Fruit fly (Drosophila melanogaster) whole organism, prepupa: ENCODE data around the gene CapaR.

Experiments used
- Blimp-1 ChIP-seq: fragments of 200-800 bp; sonication (Bioruptor generic); optimal IDR thresholded peaks from 3 replicates; lab custom pipeline; 2017; ENCODE audit warnings: missing biosample characterization, missing genetic modification characterization, mild to moderate bottlenecking, moderate library complexity, missing genetic modification reagents
- CG10669 ChIP-seq: fragments of 200-800 bp; sonication (Bioruptor generic); optimal IDR thresholded peaks from 3 replicates; lab custom pipeline; 2018; ENCODE audit warnings: missing biosample characterization, mild to moderate bottlenecking, missing genetic modification characterization, moderate library complexity
- CG11294 ChIP-seq: fragments of 200-800 bp; sonication (Bioruptor generic); IDR thresholded peaks from 2 replicates; pipeline ENCODE4 v1.3.6; 2022; ENCODE audit warnings: missing biosample characterization, missing genetic modification characterization
- CG11902 ChIP-seq: fragments of 200-800 bp; sonication (Bioruptor generic); optimal IDR thresholded peaks from 3 replicates; lab custom pipeline; 2016; ENCODE audit warnings: missing biosample characterization, missing genetic modification characterization
- CG16779 ChIP-seq: fragments of 200-800 bp; sonication (Bioruptor generic); optimal IDR thresholded peaks from 3 replicates; lab custom pipeline; 2017; ENCODE audit warnings: missing biosample characterization, mild to moderate bottlenecking, missing genetic modification characterization
- CG3032 ChIP-seq: fragments of 200-800 bp; optimal IDR thresholded peaks from 2 replicates; lab custom pipeline; 2019; ENCODE audit warnings: missing biosample characterization, mild to moderate bottlenecking, missing genetic modification characterization, moderate library complexity
- CG31627 ChIP-seq: fragments of 200-800 bp; sonication (Bioruptor generic); optimal IDR thresholded peaks from 3 replicates; lab custom pipeline; 2016; ENCODE audit warnings: missing biosample characterization, missing genetic modification characterization
- CG32006 ChIP-seq: fragments of 200-800 bp; sonication (Bioruptor generic); optimal IDR thresholded peaks from 3 replicates; lab custom pipeline; 2017; ENCODE audit warnings: missing biosample characterization, mild to moderate bottlenecking, missing genetic modification characterization
- CG3919 ChIP-seq: fragments of 200-800 bp; sonication (Bioruptor generic); optimal IDR thresholded peaks from 3 replicates; lab custom pipeline; 2016; ENCODE audit warnings: missing biosample characterization, missing genetic modification characterization
- CG4318 ChIP-seq: fragments of 200-800 bp; sonication (Bioruptor generic); optimal IDR thresholded peaks from 3 replicates; lab custom pipeline; 2017; ENCODE audit warnings: missing biosample characterization, mild to moderate bottlenecking, missing genetic modification characterization
- CG6163 ChIP-seq: fragments of 200-800 bp; sonication (Bioruptor generic); IDR thresholded peaks from 3 replicates; pipeline ENCODE4 v1.3.6; 2022; ENCODE audit warnings: missing biosample characterization, missing genetic modification characterization
- CG6276 ChIP-seq: fragments of 200-800 bp; sonication (Bioruptor generic); optimal IDR thresholded peaks from 2 replicates; lab custom pipeline; 2017; ENCODE audit warnings: missing biosample characterization, mild to moderate bottlenecking, missing genetic modification characterization
- CG6854 ChIP-seq: fragments of 200-800 bp; sonication (Bioruptor generic); optimal IDR thresholded peaks from 2 replicates; lab custom pipeline; 2017; ENCODE audit warnings: missing biosample characterization, mild to moderate bottlenecking, missing genetic modification characterization
- CG7368 ChIP-seq: fragments of 200-800 bp; sonication (Bioruptor generic); optimal IDR thresholded peaks from 3 replicates; lab custom pipeline; 2016; ENCODE audit warnings: missing biosample characterization, missing genetic modification characterization
- CG8632 ChIP-seq: fragments of 200-800 bp; sonication (Bioruptor generic); optimal IDR thresholded peaks from 3 replicates; lab custom pipeline; 2016; ENCODE audit warnings: missing biosample characterization, missing genetic modification characterization
- CG9139 ChIP-seq: fragments of 200-800 bp; sonication (Bioruptor generic); optimal IDR thresholded peaks from 3 replicates; lab custom pipeline; 2017; ENCODE audit warnings: missing biosample characterization, mild to moderate bottlenecking, missing genetic modification characterization
- Eip75B ChIP-seq: fragments of 200-800 bp; sonication (Bioruptor generic); optimal IDR thresholded peaks from 3 replicates; lab custom pipeline; 2016; ENCODE audit warnings: missing biosample characterization, missing genetic modification characterization
- Eip78C ChIP-seq: fragments of 200-800 bp; sonication (Bioruptor generic); peaks from one replicate; lab custom pipeline; 2016; ENCODE audit warnings: missing biosample characterization, missing genetic modification characterization
- Eip93F ChIP-seq: fragments of 200-800 bp; sonication (Bioruptor generic); optimal IDR thresholded peaks from 2 replicates; lab custom pipeline; 2016; ENCODE audit warnings: missing biosample characterization, mild to moderate bottlenecking, missing genetic modification characterization
- Hr38 ChIP-seq: sonication (Bioruptor generic); optimal IDR thresholded peaks from 2 replicates; lab custom pipeline; 2016; ENCODE audit warnings: missing biosample characterization, missing genetic modification characterization
- Hr39 ChIP-seq: fragments of 200-800 bp; sonication (Bioruptor generic); optimal IDR thresholded peaks from 2 replicates; lab custom pipeline; 2016; ENCODE audit warnings: missing biosample characterization, missing genetic modification characterization
- Met ChIP-seq: fragments of 200-800 bp; sonication (Bioruptor generic); optimal IDR thresholded peaks from 3 replicates; lab custom pipeline; 2016; ENCODE audit warnings: missing biosample characterization, missing genetic modification characterization
- Smox ChIP-seq: fragments of 200-800 bp; sonication (Bioruptor generic); optimal IDR thresholded peaks from 3 replicates; lab custom pipeline; 2016; ENCODE audit warnings: missing biosample characterization, missing genetic modification characterization
- Sox102F ChIP-seq: fragments of 200-800 bp; sonication (Bioruptor generic); optimal IDR thresholded peaks from 2 replicates; lab custom pipeline; 2016; ENCODE audit warnings: missing biosample characterization, mild to moderate bottlenecking, missing genetic modification characterization
- Sox14 ChIP-seq: fragments of 200-800 bp; sonication (Bioruptor generic); optimal IDR thresholded peaks from 3 replicates; lab custom pipeline; 2016; ENCODE audit warnings: missing biosample characterization, missing genetic modification characterization
- Sox15 ChIP-seq: fragments of 200-800 bp; sonication (Bioruptor generic); optimal IDR thresholded peaks from 3 replicates; lab custom pipeline; 2016; ENCODE audit warnings: missing biosample characterization, missing genetic modification characterization
- achi ChIP-seq: fragments of 200-800 bp; sonication (Bioruptor generic); optimal IDR thresholded peaks from 3 replicates; lab custom pipeline; 2016; ENCODE audit warnings: missing biosample characterization, missing genetic modification characterization
- acj6 ChIP-seq: fragments of 200-800 bp; sonication (Bioruptor generic); optimal IDR thresholded peaks from 3 replicates; lab custom pipeline; 2016; ENCODE audit warnings: missing biosample characterization, missing genetic modification characterization
- cyc ChIP-seq: fragments of 200-800 bp; sonication (Bioruptor generic); optimal IDR thresholded peaks from 3 replicates; lab custom pipeline; 2016; ENCODE audit warnings: missing biosample characterization, missing genetic modification characterization
- dac ChIP-seq: fragments of 200-800 bp; sonication (Bioruptor generic); optimal IDR thresholded peaks from 2 replicates; lab custom pipeline; 2017; ENCODE audit warnings: missing biosample characterization, mild to moderate bottlenecking, missing genetic modification characterization
- dsx ChIP-seq: fragments of 200-800 bp; optimal IDR thresholded peaks from 3 replicates; lab custom pipeline; 2019; ENCODE audit warnings: missing biosample characterization, mild to moderate bottlenecking, missing genetic modification characterization, moderate library complexity; ENCODE audit not compliant: poor library complexity, severe bottlenecking
- esn ChIP-seq: fragments of 200-800 bp; sonication (Bioruptor generic); optimal IDR thresholded peaks from 2 replicates; lab custom pipeline; 2016; ENCODE audit warnings: missing biosample characterization, mild to moderate bottlenecking, missing genetic modification characterization, moderate library complexity
- fd59A ChIP-seq: fragments of 200-800 bp; sonication (Bioruptor generic); optimal IDR thresholded peaks from 2 replicates; lab custom pipeline; 2017; ENCODE audit warnings: missing biosample characterization, mild to moderate bottlenecking, missing genetic modification characterization, missing genetic modification reagents
- fd85E ChIP-seq: fragments of 200-800 bp; sonication (Bioruptor generic); optimal IDR thresholded peaks from 3 replicates; lab custom pipeline; 2016; ENCODE audit warnings: missing biosample characterization, missing genetic modification characterization
- fkh ChIP-seq: fragments of 200-800 bp; sonication (Bioruptor generic); optimal IDR thresholded peaks from 3 replicates; lab custom pipeline; 2017; ENCODE audit warnings: missing biosample characterization, mild to moderate bottlenecking, missing genetic modification characterization, moderate library complexity
- lz ChIP-seq: fragments of 200-800 bp; sonication (Bioruptor generic); optimal IDR thresholded peaks from 3 replicates; lab custom pipeline; 2016; ENCODE audit warnings: missing biosample characterization, missing genetic modification characterization
- net ChIP-seq: fragments of 200-800 bp; sonication (Bioruptor generic); optimal IDR thresholded peaks from 3 replicates; lab custom pipeline; 2016; ENCODE audit warnings: missing biosample characterization, missing genetic modification characterization
- pdm3 ChIP-seq: fragments of 200-800 bp; sonication (Bioruptor generic); optimal IDR thresholded peaks from 3 replicates; lab custom pipeline; 2016; ENCODE audit warnings: missing biosample characterization, missing genetic modification characterization
- salr ChIP-seq, 2 experiments: fragments of 200-800 bp; sonication (Bioruptor generic); optimal IDR thresholded peaks; 3 replicates each; lab custom pipeline; 2016 to 2018; ENCODE audit warnings: missing biosample characterization in 2 of 2, missing genetic modification characterization in 2 of 2, mild to moderate bottlenecking in 1 of 2
- ss ChIP-seq, 2 experiments: fragments of 200-800 bp; sonication (Bioruptor generic); optimal IDR thresholded peaks; 2 replicates in 1 of 2; 3 replicates in 1 of 2; lab custom pipeline; 2017 to 2018; ENCODE audit warnings: mild to moderate bottlenecking in 2 of 2, missing biosample characterization in 2 of 2, missing genetic modification characterization in 2 of 2, moderate library complexity in 1 of 2
- svp ChIP-seq: fragments of 200-800 bp; sonication (Bioruptor generic); peaks from one replicate; lab custom pipeline; 2016; ENCODE audit warnings: missing biosample characterization, missing genetic modification characterization
- topi ChIP-seq: fragments of 200-800 bp; sonication (Bioruptor generic); optimal IDR thresholded peaks from 3 replicates; lab custom pipeline; 2016; ENCODE audit warnings: missing biosample characterization, missing genetic modification characterization
- vri ChIP-seq: fragments of 200-800 bp; sonication (Bioruptor generic); optimal IDR thresholded peaks from 3 replicates; lab custom pipeline; 2016; ENCODE audit warnings: missing biosample characterization, mild to moderate bottlenecking, missing genetic modification characterization

Gene CapaR

DNA sequence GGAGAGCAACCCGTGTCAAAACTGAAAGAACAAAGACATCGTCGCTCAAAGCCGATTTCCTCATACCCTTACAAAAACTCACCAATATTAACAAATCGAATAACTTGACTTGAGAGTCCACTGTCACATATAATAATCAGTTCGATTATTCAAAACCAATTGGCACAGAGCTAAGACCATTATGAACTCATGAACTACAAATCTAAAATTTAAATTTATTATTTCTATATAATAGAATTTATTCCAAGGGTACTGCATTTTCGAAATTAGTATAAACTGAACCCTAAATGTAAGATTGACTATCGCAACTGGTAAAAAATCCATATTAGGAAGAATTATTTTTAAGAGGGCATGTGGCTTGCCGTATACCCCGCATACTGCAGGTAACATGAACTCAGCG lies 20.0 kb upstream of the CapaR start (continued):
- TF ChIP-seq CG31627 = no peak
- no peak for TF ChIP-seq Sox102F (GFP tag; lab: Kevin White, UChicago)
- TF ChIP-seq Eip78C (GFP tag; lab: Kevin White, UChicago) = peak; percentile 81
- TF ChIP-seq CG6163 (GFP tag; lab: Robert Waterston, UW) = no peak
- peak; percentile 55 for TF ChIP-seq esn (GFP tag; lab: Kevin White, UChicago)
- TF ChIP-seq CG3919 = peak; percentile 2
- no peak for TF ChIP-seq net
- TF ChIP-seq Eip93F (GFP tag; lab: Kevin White, UChicago) = no peak
- no peak for TF ChIP-seq pdm3 (GFP tag; lab: Kevin White, UChicago)
- TF ChIP-seq CG3032 (tag; lab: Kevin White, UChicago) = peak; percentile 17
- TF ChIP-seq Hr38 = no peak
- TF ChIP-seq CG11902 = no peak
- no peak for TF ChIP-seq Hr39
- TF ChIP-seq Smox (GFP tag; lab: Kevin White, UChicago) = peak; percentile 27

DNA sequence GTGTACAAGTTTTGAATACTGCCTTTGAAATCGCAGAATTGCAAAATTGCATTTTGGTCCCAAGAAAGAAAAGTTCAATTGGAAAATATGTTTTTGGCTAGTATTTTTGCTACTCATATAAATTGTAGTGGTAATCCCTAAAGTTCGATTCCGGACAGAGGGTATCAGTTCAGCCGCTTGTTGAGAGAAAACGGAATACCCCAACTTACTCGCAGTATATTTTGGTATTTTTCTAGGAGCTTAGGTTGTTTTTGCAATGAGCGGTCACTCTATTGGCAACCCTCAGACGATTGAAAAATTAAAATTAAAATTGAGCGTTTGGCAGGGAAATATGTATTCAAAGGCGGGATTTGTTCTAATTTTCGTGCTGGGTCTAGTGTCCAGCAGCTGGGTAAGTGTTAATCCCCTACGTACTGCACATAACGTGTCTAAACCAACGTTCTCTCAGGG lies 12.3 kb upstream of the CapaR start:
- TF ChIP-seq dac (GFP tag; lab: Kevin White, UChicago) (no peak), Sox102F (GFP tag; lab: Kevin White, UChicago) (no peak), esn (GFP tag; lab: Kevin White, UChicago) (peak; percentile 27)

DNA sequence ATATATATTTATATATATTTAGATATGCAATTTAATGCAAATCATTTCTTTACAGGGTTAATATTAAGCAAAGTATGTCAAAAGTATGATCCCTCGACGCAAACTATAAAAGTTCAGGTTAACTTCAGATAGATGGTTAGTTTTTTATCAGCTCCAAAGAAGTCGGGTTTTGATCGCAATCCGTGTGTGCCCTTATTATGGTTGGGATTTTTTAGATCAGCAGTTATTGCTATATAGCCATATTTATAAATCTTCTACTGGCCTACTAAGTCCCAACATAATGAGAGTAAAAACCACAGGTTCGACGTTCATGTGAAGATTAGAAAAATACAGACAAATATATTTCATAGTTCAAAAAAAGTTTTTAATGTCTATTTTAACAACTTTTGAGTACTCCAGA lies 11.8 kb upstream of the CapaR start, which contains the start of gene EMC10:
Gene EMC10 (plus strand): TSS at position 301 of the 400 bp plus-strand sequence.
- TF ChIP-seq Hr38 = no peak
- no peak for TF ChIP-seq CG3919
- TF ChIP-seq Eip78C (GFP tag; lab: Kevin White, UChicago) = no peak
- no peak for TF ChIP-seq dsx (GFP tag; lab: Kevin White, UChicago)
- no peak for TF ChIP-seq dac (GFP tag; lab: Kevin White, UChicago)
- TF ChIP-seq CG11294 (GFP tag; lab: Robert Waterston, UW) = no peak
- TF ChIP-seq cyc (GFP tag; lab: Kevin White, UChicago) = no peak
- TF ChIP-seq ss (GFP tag; optimal IDR thresholded peaks at IDR 0.05; lab: Kevin White, UChicago) = no peak
- no peak for TF ChIP-seq lz (GFP tag; lab: Kevin White, UChicago)
- no peak for TF ChIP-seq Met (GFP tag; lab: Kevin White, UChicago)
- TF ChIP-seq acj6 = no peak
- no peak for TF ChIP-seq CG10669 (GFP tag; lab: Kevin White, UChicago)
- no peak for TF ChIP-seq topi (GFP tag; lab: Kevin White, UChicago)
- TF ChIP-seq Sox102F (GFP tag; lab: Kevin White, UChicago) = no peak
- TF ChIP-seq Sox14 (GFP tag; lab: Kevin White, UChicago) = no peak
- no peak for TF ChIP-seq fd59A (GFP tag; lab: Kevin White, UChicago)
- TF ChIP-seq, all 60 proteins: peak for 0

DNA sequence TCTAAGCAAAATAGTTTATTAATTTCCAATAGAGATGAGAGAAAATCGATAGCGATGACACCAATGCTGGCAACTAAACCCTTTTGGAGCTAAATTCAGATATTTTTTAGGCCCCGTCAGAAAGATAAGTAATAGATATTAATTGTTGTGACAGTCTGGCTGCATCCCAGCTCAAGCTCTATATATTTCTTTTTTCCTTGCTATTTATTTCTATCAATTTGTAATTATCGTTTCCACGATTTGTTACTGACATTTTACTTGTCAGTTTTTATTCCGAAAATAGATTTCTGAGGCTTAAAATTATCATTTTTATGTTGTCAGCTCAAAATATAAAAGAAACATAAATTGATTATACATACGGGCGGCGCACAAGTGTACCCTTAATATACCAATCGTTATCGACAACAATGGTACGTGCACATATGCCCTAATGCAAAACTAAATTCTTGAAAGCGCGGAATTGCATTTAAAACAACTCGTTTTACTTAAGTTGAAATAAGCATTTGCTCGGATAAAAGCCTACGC lies 6.9 kb upstream of the CapaR start, which contains the start of the genes CRIF and SMC5:
Gene CRIF (minus strand): TSS at position 51 of the 525 bp plus-strand sequence.
Gene SMC5 (plus strand): TSS at position 329 of the 525 bp plus-strand sequence.
- TF ChIP-seq CG6276 (GFP tag; lab: Kevin White, UChicago) (no peak), CG32006 (GFP tag; lab: Kevin White, UChicago) (no peak), lz (GFP tag; lab: Kevin White, UChicago) (peak; percentile 69), fd59A (GFP tag; lab: Kevin White, UChicago) (no peak), CG7368 (GFP tag; lab: Kevin White, UChicago) (no peak), net (no peak), achi (no peak), CG4318 (no peak), fkh (GFP tag; lab: Kevin White, UChicago) (no peak), CG8632 (GFP tag; lab: Kevin White, UChicago) (no peak), pdm3 (GFP tag; lab: Kevin White, UChicago) (no peak), CG3919 (no peak), CG11902 (peak; percentile 18), vri (GFP tag; lab: Kevin White, UChicago) (no peak), Eip75B (GFP tag; lab: Kevin White, UChicago) (no peak), Eip93F (GFP tag; lab: Kevin White, UChicago) (peak; percentile 51), Smox (GFP tag; lab: Kevin White, UChicago) (no peak), Sox15 (GFP tag; lab: Kevin White, UChicago) (peak; percentile 48), salr (GFP tag; optimal IDR thresholded peaks at IDR 0.05; lab: Kevin White, UChicago) (peak in 1 of 2 experiments; percentile 37), cyc (GFP tag; lab: Kevin White, UChicago) (peak; percentile 53), CG16779 (tag; lab: Kevin White, UChicago) (no peak), fd85E (GFP tag; lab: Kevin White, UChicago) (no peak), Hr39 (no peak), CG3032 (tag; lab: Kevin White, UChicago) (peak; percentile 60), CG31627 (peak; percentile 71), topi (GFP tag; lab: Kevin White, UChicago) (peak; percentile 62), Blimp-1 (GFP tag; lab: Kevin White, UChicago) (no peak), CG9139 (no peak), CG10669 (GFP tag; lab: Kevin White, UChicago) (no peak), svp (GFP tag; lab: Kevin White, UChicago) (no peak), CG6854 (GFP tag; lab: Kevin White, UChicago) (no peak)
